Fruit fly (Drosophila melanogaster) whole organism, embryonic: ENCODE data around the gene CG9886.
A peak's percentile ranks its signal among the peaks of the same experiment; 100 is the strongest.

Experiments used
- ATbp ChIP-seq: fragments of 200-800 bp; sonication (Bioruptor generic); optimal IDR thresholded peaks from 2 replicates; lab custom pipeline; 2017; ENCODE audit warnings: missing biosample characterization, mild to moderate bottlenecking, missing genetic modification characterization, missing genetic modification reagents
- Ada2b ChIP-seq: fragments of 200-800 bp; sonication (Bioruptor generic); IDR thresholded peaks from 2 replicates; pipeline ENCODE4 v1.3.6; 2022; ENCODE audit warnings: missing biosample characterization, missing genetic modification characterization
- Atf6 ChIP-seq: fragments of 200-800 bp; sonication (Bioruptor generic); IDR thresholded peaks from 2 replicates; pipeline ENCODE4 v1.3.6; 2022; ENCODE audit warnings: missing biosample characterization, missing genetic modification characterization
- C15 ChIP-seq: fragments of 200-800 bp; sonication (Bioruptor generic); IDR thresholded peaks from 3 replicates; pipeline ENCODE4 v1.3.6; 2022; ENCODE audit warnings: missing biosample characterization, missing genetic modification characterization
- CG10654 ChIP-seq: fragments of 200-800 bp; sonication (Bioruptor generic); optimal IDR thresholded peaks from 2 replicates; lab custom pipeline; 2016; ENCODE audit warnings: missing biosample characterization, missing genetic modification characterization
- CG11398 ChIP-seq: fragments of 200-800 bp; sonication (Bioruptor generic); optimal IDR thresholded peaks from 2 replicates; lab custom pipeline; 2016; ENCODE audit warnings: missing biosample characterization, missing genetic modification characterization
- CG13894 ChIP-seq: fragments of 200-800 bp; sonication (Bioruptor generic); optimal IDR thresholded peaks from 3 replicates; lab custom pipeline; 2018; ENCODE audit warnings: missing biosample characterization, mild to moderate bottlenecking, missing genetic modification characterization, moderate library complexity
- CG15073 ChIP-seq: fragments of 200-800 bp; sonication (Bioruptor generic); optimal IDR thresholded peaks from 2 replicates; lab custom pipeline; 2016; ENCODE audit warnings: missing biosample characterization, missing genetic modification characterization
- CG17829 ChIP-seq: fragments of 200-800 bp; optimal IDR thresholded peaks from 2 replicates; lab custom pipeline; 2019; ENCODE audit warnings: missing biosample characterization, mild to moderate bottlenecking, missing genetic modification characterization, moderate library complexity
- CG30403 ChIP-seq: fragments of 200-800 bp; sonication (Bioruptor generic); optimal IDR thresholded peaks from 3 replicates; lab custom pipeline; 2016; ENCODE audit warnings: missing biosample characterization, missing genetic modification characterization
- CG30431 ChIP-seq: fragments of 200-800 bp; sonication (Bioruptor generic); optimal IDR thresholded peaks from 2 replicates; lab custom pipeline; 2017; ENCODE audit warnings: missing biosample characterization, missing genetic modification characterization
- CG3065 ChIP-seq: fragments of 200-800 bp; sonication (Bioruptor generic); optimal IDR thresholded peaks from 2 replicates; lab custom pipeline; 2016; ENCODE audit warnings: missing biosample characterization, missing genetic modification characterization
- CG3838 ChIP-seq: fragments of 200-800 bp; sonication (Bioruptor generic); optimal IDR thresholded peaks from 3 replicates; lab custom pipeline; 2016; ENCODE audit warnings: missing biosample characterization, missing genetic modification characterization
- CG3847 ChIP-seq: fragments of 200-800 bp; sonication (Bioruptor generic); IDR thresholded peaks from 2 replicates; pipeline ENCODE4 v1.3.6; 2022; ENCODE audit warnings: missing biosample characterization, missing genetic modification characterization
- CG7271 ChIP-seq: fragments of 200-800 bp; sonication (Bioruptor generic); optimal IDR thresholded peaks from 2 replicates; lab custom pipeline; 2018; ENCODE audit warnings: missing biosample characterization, mild to moderate bottlenecking, missing genetic modification characterization, moderate library complexity
- CG7556 ChIP-seq: fragments of 200-800 bp; sonication (Bioruptor generic); optimal IDR thresholded peaks from 2 replicates; lab custom pipeline; 2017; ENCODE audit warnings: missing biosample characterization, mild to moderate bottlenecking, missing genetic modification characterization
- CG7786 ChIP-seq: fragments of 200-800 bp; sonication (Bioruptor generic); optimal IDR thresholded peaks from 2 replicates; lab custom pipeline; 2016; ENCODE audit warnings: missing biosample characterization, missing genetic modification characterization
- CG7963 ChIP-seq: fragments of 200-800 bp; sonication (Bioruptor generic); IDR thresholded peaks from 3 replicates; pipeline ENCODE4 v1.3.6; 2022; ENCODE audit warnings: missing biosample characterization, missing genetic modification characterization; ENCODE audit not compliant: partially characterized antibody
- CG8089 ChIP-seq: fragments of 200-800 bp; sonication (Bioruptor generic); optimal IDR thresholded peaks from 3 replicates; lab custom pipeline; 2016; ENCODE audit warnings: missing biosample characterization, missing genetic modification characterization
- CG8944 ChIP-seq: fragments of 200-800 bp; sonication (Bioruptor generic); optimal IDR thresholded peaks from 3 replicates; lab custom pipeline; 2016; ENCODE audit warnings: missing biosample characterization, missing genetic modification characterization
- CkIIα-i1 ChIP-seq: fragments of 200-800 bp; sonication (Bioruptor generic); IDR thresholded peaks from 2 replicates; pipeline ENCODE4 v1.3.6; 2022; ENCODE audit warnings: missing biosample characterization, missing genetic modification characterization
- D ChIP-seq, 2 experiments: fragments of 200-800 bp in 1 of 2; fragments of >200 bp in 1 of 2; sonication (Bioruptor generic) in 1 of 2; optimal IDR thresholded peaks; 2 replicates in 1 of 2; 3 replicates in 1 of 2; lab custom pipeline; 2017; ENCODE audit warnings: mild to moderate bottlenecking in 1 of 2, missing biosample characterization in 1 of 2, missing genetic modification characterization in 1 of 2, missing genetic modification reagents in 1 of 2
- Deaf1 ChIP-seq: fragments of 200-800 bp; optimal IDR thresholded peaks from 3 replicates; lab custom pipeline; 2019; ENCODE audit warnings: missing biosample characterization, mild to moderate bottlenecking, missing genetic modification characterization, moderate library complexity
- Doc3 ChIP-seq: fragments of 200-800 bp; sonication (Bioruptor generic); IDR thresholded peaks from 3 replicates; pipeline ENCODE4 v1.3.6; 2022; ENCODE audit warnings: missing biosample characterization, missing genetic modification characterization; ENCODE audit not compliant: partially characterized antibody
- Dref ChIP-seq: fragments of 200-800 bp; sonication (Bioruptor generic); IDR thresholded peaks from 2 replicates; pipeline ENCODE4 v1.3.6; 2022; ENCODE audit warnings: missing biosample characterization, missing genetic modification characterization
- ERR ChIP-seq: fragments of 200-800 bp; sonication (Bioruptor generic); optimal IDR thresholded peaks from 2 replicates; lab custom pipeline; 2016; ENCODE audit warnings: missing biosample characterization, missing genetic modification characterization
- Lpt ChIP-seq: fragments of >200 bp; optimal IDR thresholded peaks from 2 replicates; lab custom pipeline; 2018; ENCODE audit warnings: missing biosample characterization, missing genetic modification characterization
- Mad ChIP-seq: fragments of 200-800 bp; sonication (Bioruptor generic); optimal IDR thresholded peaks from 2 replicates; lab custom pipeline; 2016; ENCODE audit warnings: missing biosample characterization, missing genetic modification characterization
- Meics ChIP-seq: fragments of 200-800 bp; sonication (Bioruptor generic); optimal IDR thresholded peaks from 2 replicates; lab custom pipeline; 2017; ENCODE audit warnings: missing biosample characterization, mild to moderate bottlenecking, missing genetic modification characterization
- NK7.1 ChIP-seq: fragments of 200-800 bp; sonication (Bioruptor generic); optimal IDR thresholded peaks from 3 replicates; lab custom pipeline; 2016; ENCODE audit warnings: missing biosample characterization, missing genetic modification characterization
- Neu2 ChIP-seq: fragments of 200-800 bp; sonication (Bioruptor generic); optimal IDR thresholded peaks from 3 replicates; lab custom pipeline; 2016; ENCODE audit warnings: missing biosample characterization, missing genetic modification characterization, borderline replicate concordance
- Nf-YB ChIP-seq: fragments of 200-800 bp; sonication (Bioruptor generic); optimal IDR thresholded peaks from 3 replicates; lab custom pipeline; 2019; ENCODE audit warnings: missing biosample characterization, mild to moderate bottlenecking, missing genetic modification characterization, moderate library complexity
- Six4 ChIP-seq: fragments of 200-800 bp; sonication (Bioruptor generic); optimal IDR thresholded peaks from 2 replicates; lab custom pipeline; 2016; ENCODE audit warnings: missing biosample characterization, missing genetic modification characterization
- Sox100B ChIP-seq: fragments of 200-800 bp; sonication (Bioruptor generic); optimal IDR thresholded peaks from 3 replicates; lab custom pipeline; 2018; ENCODE audit warnings: missing biosample characterization, mild to moderate bottlenecking, missing genetic modification characterization
- Taf1 ChIP-seq: fragments of 200-800 bp; sonication (Bioruptor generic); IDR thresholded peaks from 2 replicates; pipeline ENCODE4 v1.3.6; 2022; ENCODE audit warnings: missing biosample characterization, missing genetic modification characterization
- caup ChIP-seq: fragments of 200-800 bp; sonication (Bioruptor generic); optimal IDR thresholded peaks from 3 replicates; lab custom pipeline; 2017; ENCODE audit warnings: missing biosample characterization, mild to moderate bottlenecking, missing genetic modification characterization, moderate library complexity; ENCODE audit not compliant: severe bottlenecking
- emc ChIP-seq: fragments of 200-800 bp; sonication (Bioruptor generic); optimal IDR thresholded peaks from 2 replicates; lab custom pipeline; 2016; ENCODE audit warnings: missing biosample characterization, missing genetic modification characterization
- ems ChIP-seq: fragments of 200-800 bp; sonication (Bioruptor generic); optimal IDR thresholded peaks from 3 replicates; lab custom pipeline; 2016; ENCODE audit warnings: missing biosample characterization, missing genetic modification characterization
- en ChIP-seq: fragments of 200-800 bp; sonication (Bioruptor generic); optimal IDR thresholded peaks from 2 replicates; lab custom pipeline; 2016; ENCODE audit warnings: missing biosample characterization, missing genetic modification characterization
- eve ChIP-seq, 2 experiments: fragments of >200 bp; optimal IDR thresholded peaks; 2 replicates each; lab custom pipeline; 2017; ENCODE audit warnings: missing biosample characterization in 2 of 2, missing genetic modification characterization in 2 of 2
- gem ChIP-seq: fragments of 200-800 bp; sonication (Bioruptor generic); optimal IDR thresholded peaks from 2 replicates; lab custom pipeline; 2019; ENCODE audit warnings: missing biosample characterization, mild to moderate bottlenecking, missing genetic modification characterization, moderate library complexity
- her ChIP-seq: fragments of 200-800 bp; sonication (Bioruptor generic); optimal IDR thresholded peaks from 2 replicates; lab custom pipeline; 2016; ENCODE audit warnings: missing biosample characterization, missing genetic modification characterization
- inv ChIP-seq: fragments of 200-800 bp; sonication (Bioruptor generic); IDR thresholded peaks from 2 replicates; pipeline ENCODE4 v1.3.6; 2022; ENCODE audit warnings: missing biosample characterization, missing genetic modification characterization; ENCODE audit not compliant: partially characterized antibody
- maf-S ChIP-seq: fragments of 200-800 bp; sonication (Bioruptor generic); optimal IDR thresholded peaks from 2 replicates; lab custom pipeline; 2016; ENCODE audit warnings: missing biosample characterization, missing genetic modification characterization
- mirr ChIP-seq: fragments of 200-800 bp; sonication (Bioruptor generic); optimal IDR thresholded peaks from 3 replicates; lab custom pipeline; 2018; ENCODE audit warnings: missing biosample characterization, mild to moderate bottlenecking, missing genetic modification characterization
- p53 ChIP-seq: fragments of 200-800 bp; sonication (Bioruptor generic); optimal IDR thresholded peaks from 2 replicates; lab custom pipeline; 2016; ENCODE audit warnings: missing biosample characterization, missing genetic modification characterization
- pum ChIP-seq: fragments of 200-800 bp; sonication (Bioruptor generic); optimal IDR thresholded peaks from 2 replicates; lab custom pipeline; 2016; ENCODE audit warnings: missing biosample characterization, missing genetic modification characterization
- stc ChIP-seq: fragments of 200-800 bp; sonication (Bioruptor generic); IDR thresholded peaks from 2 replicates; pipeline ENCODE4 v1.3.6; 2022; ENCODE audit warnings: missing biosample characterization, missing genetic modification characterization
- ttk ChIP-seq: fragments of 200-800 bp; sonication (Bioruptor generic); IDR thresholded peaks from 2 replicates; pipeline ENCODE4 v2.1.2; 2022; ENCODE audit warnings: missing biosample characterization, missing genetic modification characterization
- unc-4 ChIP-seq: fragments of 200-800 bp; sonication (Bioruptor generic); IDR thresholded peaks from 2 replicates; pipeline ENCODE4 v1.3.6; 2022; ENCODE audit warnings: missing biosample characterization, missing genetic modification characterization; ENCODE audit not compliant: partially characterized antibody
- vfl ChIP-seq: fragments of 200-800 bp; sonication (Bioruptor generic); optimal IDR thresholded peaks from 2 replicates; lab custom pipeline; 2016; ENCODE audit warnings: missing biosample characterization, missing genetic modification characterization
- vvl ChIP-seq: fragments of 200-800 bp; sonication (Bioruptor generic); IDR thresholded peaks from 2 replicates; pipeline ENCODE4 v1.3.6; 2022; ENCODE audit warnings: missing biosample characterization, missing genetic modification characterization

The CG9886 gene

DNA sequence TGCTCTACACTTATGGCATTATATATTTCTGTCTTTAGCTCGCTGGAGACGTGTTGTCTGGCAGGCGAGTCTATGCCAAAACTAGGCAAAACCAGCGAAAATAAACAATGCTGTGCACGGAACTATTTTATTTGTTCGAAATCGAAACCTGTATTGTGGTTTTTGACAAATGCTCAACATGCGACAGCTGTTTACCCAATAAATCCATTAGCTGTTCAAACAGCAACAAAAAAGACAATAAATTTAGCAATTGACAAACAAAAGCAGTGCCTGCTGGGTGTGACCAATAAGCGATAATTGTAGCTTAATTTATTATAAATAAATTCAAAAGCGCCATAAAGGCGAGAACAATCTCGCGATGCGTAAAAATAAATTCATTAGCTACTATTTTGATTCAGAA lies 52.1 kb downstream of the CG9886 start (continued):
- TF ChIP-seq CG7963 (GFP tag; lab: Robert Waterston, UW) (no peak), Mad (no peak), CG11398 (GFP tag; lab: Kevin White, UChicago) (no peak), D (optimal IDR thresholded peaks at IDR 0.05; lab: Kevin White, UChicago) (no peak), D (GFP tag; optimal IDR thresholded peaks at IDR 0.05; lab: Kevin White, UChicago) (no peak), CG8089 (GFP tag; lab: Kevin White, UChicago) (no peak), inv (GFP tag; lab: Robert Waterston, UW) (no peak), CG7271 (tag; lab: Kevin White, UChicago) (no peak), CG7786 (GFP tag; lab: Kevin White, UChicago) (no peak), CG30431 (no peak), vfl (GFP tag; lab: Kevin White, UChicago) (no peak), CG13894 (peak; percentile 34), CG30403 (GFP tag; lab: Kevin White, UChicago) (no peak), her (no peak), C15 (no peak), Doc3 (no peak), p53 (GFP tag; lab: Kevin White, UChicago) (no peak), Lpt (GFP tag; lab: Kevin White, UChicago) (no peak), CG10654 (no peak), Atf6 (no peak), Sox100B (GFP tag; lab: Kevin White, UChicago) (no peak), CG15073 (GFP tag; lab: Kevin White, UChicago) (no peak), maf-S (GFP tag; lab: Kevin White, UChicago) (no peak), stc (GFP tag; lab: Robert Waterston, UW) (no peak), Deaf1 (no peak), Nf-YB (GFP tag; lab: Kevin White, UChicago) (no peak), ERR (GFP tag; lab: Kevin White, UChicago) (no peak), pum (no peak), ems (no peak), CG3065 (GFP tag; lab: Kevin White, UChicago) (no peak), mirr (GFP tag; lab: Kevin White, UChicago) (peak; percentile 74), Neu2 (GFP tag; lab: Kevin White, UChicago) (no peak), unc-4 (no peak), caup (GFP tag; lab: Kevin White, UChicago) (peak; percentile 34), CG8944 (GFP tag; lab: Kevin White, UChicago) (no peak), Taf1 (GFP tag; lab: Robert Waterston, UW) (no peak), gem (tag; lab: Kevin White, UChicago) (peak; percentile 14), CG17829 (tag; lab: Kevin White, UChicago) (no peak), ttk (no peak), Ada2b (GFP tag; lab: Robert Waterston, UW) (no peak), CG3838 (GFP tag; lab: Kevin White, UChicago) (no peak), NK7.1 (no peak), ATbp (GFP tag; lab: Kevin White, UChicago) (no peak), Dref (GFP tag; lab: Robert Waterston, UW) (no peak), CG3847 (GFP tag; lab: Robert Waterston, UW) (0 out of 2 replicates have a peak, but pooled peaks have one; percentile 5), emc (GFP tag; lab: Kevin White, UChicago) (no peak), en (GFP tag; lab: Kevin White, UChicago) (no peak), eve (GFP tag; optimal IDR thresholded peaks at IDR 0.05; lab: Kevin White, UChicago) (no peak), Six4 (GFP tag; lab: Kevin White, UChicago) (no peak), vvl (no peak), Meics (GFP tag; lab: Kevin White, UChicago) (peak; percentile 42), CkIIα-i1 (GFP tag; lab: Robert Waterston, UW) (no peak), CG7556 (GFP tag; lab: Kevin White, UChicago) (no peak)
